Worm (Caenorhabditis elegans) whole organism, young adult: Measurements from ENCODE around the gene mpdu-1.

Experiments used
- D2030.7 ChIP-seq: fragments of 200-800 bp; sonication (Bioruptor generic); IDR thresholded peaks from 2 replicates; pipeline ENCODE4 v1.3.6; 2022; ENCODE audit warnings: missing genetic modification reagents, missing genetic modification characterization, missing compliant biosample characterization
- efl-1 ChIP-seq: fragments of 150-350 bp; optimal IDR thresholded peaks from 2 replicates; lab custom pipeline; 2014; ENCODE audit warnings: missing biosample characterization, missing genetic modification reagents, missing genetic modification characterization
- gei-17 ChIP-seq: fragments of 200-800 bp; sonication (Bioruptor generic); optimal IDR thresholded peaks from 2 replicates; lab custom pipeline; 2018; ENCODE audit warnings: mild to moderate bottlenecking, missing genetic modification characterization, missing compliant biosample characterization
- mcd-1 ChIP-seq: fragments of 200-800 bp; sonication (Bioruptor generic); IDR thresholded peaks from 2 replicates; pipeline ENCODE4 v1.3.6; 2022; ENCODE audit warnings: missing genetic modification reagents, missing genetic modification characterization, missing compliant biosample characterization
- unc-62 ChIP-seq: fragments of 150-350 bp; optimal IDR thresholded peaks from 2 replicates; lab custom pipeline; 2014; ENCODE audit warnings: missing biosample characterization, missing genetic modification reagents, missing genetic modification characterization

DNA sequence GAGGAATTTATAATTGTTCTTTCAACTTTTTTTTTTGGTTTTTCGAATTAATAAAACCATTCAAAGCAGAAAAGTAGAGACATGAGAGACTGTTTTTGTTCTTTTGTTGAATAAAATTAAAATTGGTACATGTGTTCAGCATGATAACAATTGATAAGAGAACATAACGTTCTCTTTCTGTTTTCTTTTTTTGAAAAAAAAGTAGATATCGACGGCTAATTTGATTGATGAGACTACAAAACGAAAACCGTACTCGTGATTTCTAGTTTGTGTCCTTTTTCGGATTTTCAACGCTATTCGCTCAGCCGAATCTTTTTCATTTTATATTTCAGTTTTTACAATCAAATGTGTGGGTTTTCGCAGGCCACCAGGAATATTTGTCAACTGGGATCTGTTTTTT lies 13.5 kb downstream of the mpdu-1 start, which contains the start of gene C08D8.1:
- TF ChIP-seq mcd-1 (no peak), D2030.7 (GFP tag; lab: Robert Waterston, UW) (no peak), gei-17 (GFP tag; lab: Kevin White, UChicago) (no peak), unc-62 (GFP tag; lab: Kevin White, UChicago) (no peak), efl-1 (GFP tag; lab: Kevin White, UChicago) (no peak)
